Worm (Caenorhabditis elegans): ENCODE results near the gene gba-2.

ce11 chrII:2230368-2230767 is 44.1 kb upstream of the gba-2 start:
- TF ChIP-seq blmp-1 (tag; optimal IDR thresholded peaks at IDR 0.05): no peak
- no peak for TF ChIP-seq ztf-4 (tag; optimal IDR thresholded peaks at IDR 0.05)
- TF ChIP-seq fos-1 (tag; optimal IDR thresholded peaks at IDR 0.05): no peak
- TF ChIP-seq nhr-76 (tag; optimal IDR thresholded peaks at IDR 0.05): no peak
- no peak for TF ChIP-seq nhr-11 (tag; optimal IDR thresholded peaks at IDR 0.05)
- TF ChIP-seq nhr-28 (tag; optimal IDR thresholded peaks at IDR 0.05): no peak
- TF ChIP-seq lin-15B (tag; optimal IDR thresholded peaks at IDR 0.05): no peak
- TF ChIP-seq aly-2 (tag; optimal IDR thresholded peaks at IDR 0.05): no peak
- TF ChIP-seq unc-130 (tag; optimal IDR thresholded peaks at IDR 0.05): no peak
- no peak for TF ChIP-seq tlp-1 (tag; optimal IDR thresholded peaks at IDR 0.05)
- TF ChIP-seq zag-1 (tag; optimal IDR thresholded peaks at IDR 0.05): no peak
- no peak for TF ChIP-seq lsy-2 (tag; optimal IDR thresholded peaks at IDR 0.05)
- no peak for TF ChIP-seq snpc-4 (tag; optimal IDR thresholded peaks at IDR 0.05)
- no peak for TF ChIP-seq lin-35 (GFP tag; optimal IDR thresholded peaks at IDR 0.05)

Measured in whole organism, L1 larva.